Worm (Caenorhabditis elegans) whole organism, L4 larva: ENCODE results near the gene ZK688.1.

ENCODE experiments used
- F10B5.3 ChIP-seq: sonication (generic microtip); optimal IDR thresholded peaks from 2 replicates; lab custom pipeline; 2016; ENCODE audit warnings: mild to moderate bottlenecking, missing genetic modification characterization, missing compliant biosample characterization
- R02D3.7 ChIP-seq: fragments of 150-350 bp; sonication (generic microtip); optimal IDR thresholded peaks from 3 replicates; lab custom pipeline; 2014; ENCODE audit warnings: missing biosample characterization, missing genetic modification characterization
- Y5F2A.4 ChIP-seq: fragments of 200-800 bp; sonication (Bioruptor generic); optimal IDR thresholded peaks from 2 replicates; lab custom pipeline; 2018; ENCODE audit warnings: mild to moderate bottlenecking, missing genetic modification characterization, missing compliant biosample characterization
- ZK546.5 ChIP-seq, 2 experiments: sonication (generic microtip); optimal IDR thresholded peaks; 2 replicates each; lab custom pipeline; 2017; ENCODE audit warnings: missing biosample characterization in 2 of 2, missing genetic modification characterization in 2 of 2
- aha-1 ChIP-seq: fragments of 150-350 bp; peaks from one replicate; lab custom pipeline; 2014; ENCODE audit warnings: missing biosample characterization, missing genetic modification characterization
- ceh-20 ChIP-seq: fragments of 200-800 bp; sonication (Bioruptor generic); IDR thresholded peaks from 2 replicates; pipeline ENCODE4 v1.3.6; 2022; ENCODE audit warnings: missing genetic modification reagents, missing genetic modification characterization, missing compliant biosample characterization
- ceh-32 ChIP-seq: sonication (generic microtip); optimal IDR thresholded peaks from 2 replicates; lab custom pipeline; 2016; ENCODE audit warnings: mild to moderate bottlenecking, missing genetic modification characterization, missing compliant biosample characterization; ENCODE audit not compliant: poor library complexity
- ceh-82 ChIP-seq: sonication (generic microtip); optimal IDR thresholded peaks from 2 replicates; lab custom pipeline; 2017; ENCODE audit warnings: missing biosample characterization, missing genetic modification characterization
- ctbp-1 ChIP-seq: fragments of 200-800 bp; sonication (Bioruptor generic); IDR thresholded peaks from 2 replicates; pipeline ENCODE4 v1.3.6; 2022; ENCODE audit warnings: missing genetic modification reagents, missing genetic modification characterization, missing compliant biosample characterization
- daf-8 ChIP-seq: fragments of 200-800 bp; sonication (Bioruptor generic); IDR thresholded peaks from 2 replicates; pipeline ENCODE4 v1.3.6; 2022; ENCODE audit warnings: missing genetic modification characterization, missing compliant biosample characterization
- dmd-8 ChIP-seq: fragments of 200-800 bp; sonication (Bioruptor generic); IDR thresholded peaks from 2 replicates; pipeline ENCODE4 v1.3.6; 2022; ENCODE audit warnings: missing genetic modification characterization, missing compliant biosample characterization
- dmd-9 ChIP-seq: fragments of 200-800 bp; sonication (Bioruptor generic); IDR thresholded peaks from 2 replicates; pipeline ENCODE4 v1.3.6; 2022; ENCODE audit warnings: missing genetic modification reagents, missing genetic modification characterization, missing compliant biosample characterization
- duxl-1 ChIP-seq: sonication (generic microtip); optimal IDR thresholded peaks from 2 replicates; lab custom pipeline; 2016; ENCODE audit warnings: mild to moderate bottlenecking, missing genetic modification characterization, moderate library complexity, missing compliant biosample characterization; ENCODE audit not compliant: poor library complexity
- dve-1 ChIP-seq: sonication (generic microtip); optimal IDR thresholded peaks from 2 replicates; lab custom pipeline; 2017; ENCODE audit warnings: antibody characterized with exemption, mild to moderate bottlenecking, missing genetic modification characterization, missing compliant biosample characterization; ENCODE audit not compliant: insufficient read depth
- hif-1 ChIP-seq, 2 experiments: sonication (generic microtip); optimal IDR thresholded peaks; 2 replicates each; lab custom pipeline; 2016 to 2017; ENCODE audit warnings: missing compliant biosample characterization in 2 of 2, missing genetic modification characterization in 2 of 2, missing genetic modification reagents in 2 of 2, missing genotype in 2 of 2, mild to moderate bottlenecking in 1 of 2
- hlh-30 ChIP-seq: sonication (generic microtip); optimal IDR thresholded peaks from 2 replicates; lab custom pipeline; 2017; ENCODE audit warnings: antibody characterized with exemption, mild to moderate bottlenecking, missing genetic modification characterization, missing compliant biosample characterization; ENCODE audit not compliant: insufficient read depth
- madf-5 ChIP-seq, 2 experiments: fragments of 200-800 bp; sonication (Bioruptor generic); IDR thresholded peaks; 2 replicates each; pipeline ENCODE4 v1.3.6; 2022; ENCODE audit warnings: missing compliant biosample characterization in 2 of 2, missing genetic modification characterization in 2 of 2
- mdl-1 ChIP-seq, 2 experiments: fragments of 150-350 bp in 1 of 2; sonication (generic microtip) in 1 of 2; optimal IDR thresholded peaks; 2 replicates each; lab custom pipeline; 2014 to 2017; ENCODE audit warnings: missing biosample characterization in 2 of 2, missing genetic modification characterization in 2 of 2
- mdt-29 ChIP-seq: fragments of 200-800 bp; sonication (Bioruptor generic); IDR thresholded peaks from 2 replicates; pipeline ENCODE4 v1.3.6; 2022; ENCODE audit warnings: missing genetic modification reagents, missing genetic modification characterization, missing compliant biosample characterization
- mxl-2 ChIP-seq: fragments of 200-800 bp; sonication (Bioruptor generic); conservative IDR thresholded peaks from 2 replicates; pipeline ENCODE4 v1.3.6; 2022; ENCODE audit warnings: missing genetic modification reagents, missing genetic modification characterization, missing compliant biosample characterization
- nhr-10 ChIP-seq: fragments of 150-350 bp; optimal IDR thresholded peaks from 2 replicates; lab custom pipeline; 2014; ENCODE audit warnings: missing biosample characterization, missing genetic modification characterization
- nhr-102 ChIP-seq: sonication (generic microtip); optimal IDR thresholded peaks from 2 replicates; lab custom pipeline; 2016; ENCODE audit warnings: mild to moderate bottlenecking, missing genetic modification characterization, moderate library complexity, missing compliant biosample characterization
- nhr-11 ChIP-seq: fragments of 150-350 bp; optimal IDR thresholded peaks from 2 replicates; lab custom pipeline; 2014; ENCODE audit warnings: missing biosample characterization, missing genetic modification characterization
- nhr-25 ChIP-seq: sonication (generic microtip); optimal IDR thresholded peaks from 2 replicates; lab custom pipeline; 2017; ENCODE audit warnings: missing genetic modification characterization, mild to moderate bottlenecking, missing compliant biosample characterization, antibody characterized with exemption, moderate library complexity, borderline replicate concordance; ENCODE audit not compliant: insufficient read depth
- nhr-41 ChIP-seq: fragments of 200-800 bp; sonication (Bioruptor generic); IDR thresholded peaks from 2 replicates; pipeline ENCODE4 v1.3.6; 2022; ENCODE audit warnings: missing genetic modification reagents, missing genetic modification characterization, missing compliant biosample characterization
- nhr-48 ChIP-seq: sonication (generic microtip); optimal IDR thresholded peaks from 2 replicates; lab custom pipeline; 2016; ENCODE audit warnings: mild to moderate bottlenecking, missing genetic modification characterization, missing compliant biosample characterization
- pha-4 ChIP-seq, 2 experiments: fragments of 150-350 bp in 1 of 2; fragments of 200-800 bp in 1 of 2; sonication (Bioruptor generic) in 1 of 2; IDR thresholded peaks in 1 of 2; optimal IDR thresholded peaks in 1 of 2; 2 replicates each; pipeline versions ENCODE4 v1.3.6 to Lab custom; 2014 to 2022; ENCODE audit warnings: missing genetic modification characterization in 2 of 2, missing genetic modification reagents in 2 of 2, missing biosample characterization in 1 of 2, missing compliant biosample characterization in 1 of 2
- pqm-1 ChIP-seq: sonication (generic microtip); optimal IDR thresholded peaks from 2 replicates; lab custom pipeline; 2017; ENCODE audit warnings: missing biosample characterization, missing genetic modification characterization
- rbr-2 ChIP-seq: sonication (generic microtip); optimal IDR thresholded peaks from 2 replicates; lab custom pipeline; 2016; ENCODE audit warnings: missing genotype, missing genetic modification characterization, missing compliant biosample characterization
- saeg-2 ChIP-seq: fragments of 200-800 bp; sonication (Bioruptor generic); IDR thresholded peaks from 2 replicates; pipeline ENCODE4 v1.3.6; 2022; ENCODE audit warnings: missing genetic modification reagents, missing genetic modification characterization, missing compliant biosample characterization
- sdz-12 ChIP-seq: fragments of 200-800 bp; sonication (Bioruptor generic); optimal IDR thresholded peaks from 2 replicates; lab custom pipeline; 2018; ENCODE audit warnings: mild to moderate bottlenecking, missing genetic modification characterization, missing compliant biosample characterization
- skn-1 ChIP-seq: fragments of 150-350 bp; optimal IDR thresholded peaks from 2 replicates; lab custom pipeline; 2014; ENCODE audit warnings: missing biosample characterization, missing genetic modification characterization
- spr-1 ChIP-seq: sonication (generic microtip); optimal IDR thresholded peaks from 2 replicates; lab custom pipeline; 2016; ENCODE audit warnings: mild to moderate bottlenecking, missing genetic modification characterization, missing compliant biosample characterization
- tra-1 ChIP-seq: fragments of 200-800 bp; sonication (Bioruptor generic); IDR thresholded peaks from 2 replicates; pipeline ENCODE4 v1.3.6; 2022; ENCODE audit warnings: missing genetic modification reagents, missing genetic modification characterization, missing compliant biosample characterization
- unc-39 ChIP-seq: sonication (generic microtip); optimal IDR thresholded peaks from 2 replicates; lab custom pipeline; 2017; ENCODE audit warnings: missing biosample characterization, missing genetic modification characterization
- unc-62 ChIP-seq, 3 experiments: fragments of 150-350 bp in 1 of 3; sonication (generic microtip); optimal IDR thresholded peaks in 2 of 3; peaks in 1 of 3; 1 replicate in 1 of 3; 2 replicates in 2 of 3; lab custom pipeline; 2014 to 2017; ENCODE audit warnings: missing biosample characterization in 3 of 3, missing genetic modification characterization in 3 of 3, missing genetic modification reagents in 3 of 3, missing genotype in 1 of 3
- zag-1 ChIP-seq: fragments of 150-350 bp; optimal IDR thresholded peaks from 2 replicates; lab custom pipeline; 2014; ENCODE audit warnings: missing biosample characterization, missing genetic modification characterization
- zfp-2 ChIP-seq: sonication (generic microtip); optimal IDR thresholded peaks from 2 replicates; lab custom pipeline; 2016; ENCODE audit warnings: mild to moderate bottlenecking, missing genetic modification characterization, missing compliant biosample characterization
- ztf-11 ChIP-seq: fragments of 150-350 bp; optimal IDR thresholded peaks from 2 replicates; lab custom pipeline; 2014; ENCODE audit warnings: missing biosample characterization, missing genetic modification characterization
- ztf-7 ChIP-seq: fragments of 150-350 bp; optimal IDR thresholded peaks from 2 replicates; lab custom pipeline; 2014; ENCODE audit warnings: missing biosample characterization, missing genetic modification characterization

The ZK688.1 gene

DNA sequence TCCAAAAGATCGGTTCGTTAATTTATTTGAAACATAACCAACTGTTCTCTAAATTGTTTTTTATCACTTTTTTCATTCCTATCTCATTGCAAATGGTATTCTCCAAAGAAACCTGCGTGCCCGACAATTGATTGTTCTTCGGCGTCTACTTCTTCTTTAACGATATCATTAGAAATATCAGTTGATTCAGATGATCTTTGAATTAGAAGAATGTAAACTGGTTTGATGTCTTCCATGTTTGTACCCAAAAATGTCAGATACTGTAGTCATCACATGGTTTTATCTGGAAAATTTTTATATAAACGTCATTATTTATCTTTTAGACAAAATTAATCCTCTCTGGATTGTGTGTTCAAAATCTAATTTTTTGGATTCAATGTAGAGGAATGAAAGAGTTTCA lies 11.6 kb upstream of the ZK688.1 start (continued):
- no peak for TF ChIP-seq ztf-7
- TF ChIP-seq daf-8 (GFP tag; lab: Robert Waterston, UW) = no peak
- peak; percentile 44 for TF ChIP-seq dve-1 (tag; lab: Kevin White, UChicago)
- TF ChIP-seq ceh-32 (tag; lab: Kevin White, UChicago) = no peak
- TF ChIP-seq ZK546.5 (tag; optimal IDR thresholded peaks at IDR 0.05; lab: Kevin White, UChicago) = no peak
- no peak for TF ChIP-seq saeg-2
- TF ChIP-seq nhr-25 (tag; lab: Kevin White, UChicago) = no peak
- no peak for TF ChIP-seq tra-1
- no peak for TF ChIP-seq mxl-2 (GFP tag; lab: Robert Waterston, UW)
- TF ChIP-seq pha-4 (GFP tag; IDR thresholded peaks at IDR 0.05; lab: Robert Waterston, UW) = no peak
- TF ChIP-seq pha-4 (tag; optimal IDR thresholded peaks at IDR 0.05; lab: Kevin White, UChicago) = no peak
- no peak for TF ChIP-seq nhr-102 (tag; lab: Kevin White, UChicago)
- TF ChIP-seq nhr-11 (tag; lab: Kevin White, UChicago) = no peak
- no peak for TF ChIP-seq R02D3.7
- TF ChIP-seq zfp-2 (tag; lab: Kevin White, UChicago) = no peak
- TF ChIP-seq sdz-12 (GFP tag; lab: Kevin White, UChicago) = no peak
- no peak for TF ChIP-seq ctbp-1 (GFP tag; lab: Robert Waterston, UW)
- no peak for TF ChIP-seq skn-1 (tag; lab: Kevin White, UChicago)
- no peak for TF ChIP-seq rbr-2 (tag; lab: Kevin White, UChicago)
- TF ChIP-seq hlh-30 = peak; percentile 33
- TF ChIP-seq ceh-82 (tag; lab: Kevin White, UChicago) = no peak
- no peak for TF ChIP-seq dmd-9 (GFP tag; lab: Robert Waterston, UW)
- TF ChIP-seq spr-1 (tag; lab: Kevin White, UChicago) = no peak
- TF ChIP-seq ztf-11 = no peak
- TF ChIP-seq duxl-1 = no peak
- TF ChIP-seq mdl-1 (tag; optimal IDR thresholded peaks at IDR 0.05; lab: Kevin White, UChicago) = peak in 1 of 2 experiments; percentile 52
- no peak for TF ChIP-seq nhr-10
- TF ChIP-seq zag-1 (tag; lab: Kevin White, UChicago) = no peak
- no peak for TF ChIP-seq F10B5.3 (tag; lab: Kevin White, UChicago)
- no peak for TF ChIP-seq hif-1 (tag; optimal IDR thresholded peaks at IDR 0.05; lab: Kevin White, UChicago)
- no peak for TF ChIP-seq dmd-8 (GFP tag; lab: Robert Waterston, UW)
- no peak for TF ChIP-seq madf-5 (GFP tag; IDR thresholded peaks at IDR 0.05; lab: Robert Waterston, UW)

- TF ChIP-seq dve-1 (tag; lab: Kevin White, UChicago) = no peak
- TF ChIP-seq pqm-1 (tag; lab: Kevin White, UChicago) = no peak
- no peak for TF ChIP-seq nhr-41 (GFP tag; lab: Robert Waterston, UW)
- no peak for TF ChIP-seq Y5F2A.4 (GFP tag; lab: Kevin White, UChicago)
- TF ChIP-seq mdt-29 (GFP tag; lab: Robert Waterston, UW) = no peak
Observed at ce11 chrIII:7900733-7901132, 8.6 kb upstream of the ZK688.1 start, which contains the start of gene best-24. Gene best-24, plus strand, starts transcription at chrIII:7901033.

- TF ChIP-seq nhr-48 (tag; lab: Kevin White, UChicago) (no peak), ceh-20 (GFP tag; lab: Robert Waterston, UW) (no peak), aha-1 (tag; lab: Kevin White, UChicago) (peak; percentile 43), unc-62 (GFP tag; optimal IDR thresholded peaks at IDR 0.05 in 1 of 2; lab: Kevin White, UChicago) (peak in 1 of 2 experiments; percentile 91), unc-62 (tag; optimal IDR thresholded peaks at IDR 0.05; lab: Kevin White, UChicago) (no peak), unc-39 (tag; lab: Kevin White, UChicago) (no peak)
Observed at ce11 chrIII:7903427-7903826, 5.9 kb upstream of the ZK688.1 start.
